Fruit fly (Drosophila melanogaster) whole organism, embryonic: ENCODE data around the gene Pgant7.

Experiments
- Atf3 ChIP-seq: fragments of 200-800 bp; sonication (Bioruptor generic); optimal IDR thresholded peaks from 3 replicates; lab custom pipeline; 2016; ENCODE audit warnings: missing biosample characterization, missing genetic modification characterization
- B-H1 ChIP-seq: fragments of 200-800 bp; sonication (Bioruptor generic); IDR thresholded peaks from 3 replicates; pipeline ENCODE4 v1.3.6; 2022; ENCODE audit warnings: missing biosample characterization, missing genetic modification characterization
- Blimp-1 ChIP-seq: fragments of 200-800 bp; sonication (Bioruptor generic); optimal IDR thresholded peaks from 3 replicates; lab custom pipeline; 2018; ENCODE audit warnings: missing biosample characterization, missing genetic modification characterization, mild to moderate bottlenecking, moderate library complexity, missing genetic modification reagents
- CG10147 ChIP-seq: fragments of 200-800 bp; sonication (Bioruptor generic); optimal IDR thresholded peaks from 2 replicates; lab custom pipeline; 2019; ENCODE audit warnings: missing biosample characterization, mild to moderate bottlenecking, missing genetic modification characterization, moderate library complexity
- CG10274 ChIP-seq: fragments of 200-800 bp; sonication (Bioruptor generic); optimal IDR thresholded peaks from 3 replicates; lab custom pipeline; 2017; ENCODE audit warnings: missing biosample characterization, mild to moderate bottlenecking, missing genetic modification characterization
- CG10543 ChIP-seq: fragments of 200-800 bp; sonication (Bioruptor generic); optimal IDR thresholded peaks from 3 replicates; lab custom pipeline; 2017; ENCODE audit warnings: missing biosample characterization, mild to moderate bottlenecking, missing genetic modification characterization, moderate library complexity
- CG12299 ChIP-seq: fragments of 200-800 bp; sonication (Bioruptor generic); optimal IDR thresholded peaks from 2 replicates; lab custom pipeline; 2018; ENCODE audit warnings: missing biosample characterization, mild to moderate bottlenecking, missing genetic modification characterization
- CG12744 ChIP-seq: fragments of 200-800 bp; sonication (Bioruptor generic); optimal IDR thresholded peaks from 2 replicates; lab custom pipeline; 2016; ENCODE audit warnings: missing biosample characterization, missing genetic modification characterization
- CG1647 ChIP-seq: fragments of 200-800 bp; sonication (Bioruptor generic); optimal IDR thresholded peaks from 3 replicates; lab custom pipeline; 2016; ENCODE audit warnings: missing biosample characterization, missing genetic modification characterization
- CG16779 ChIP-seq: fragments of 200-800 bp; sonication (Bioruptor generic); IDR thresholded peaks from 2 replicates; pipeline ENCODE4 v1.3.6; 2022; ENCODE audit warnings: missing biosample characterization, missing genetic modification characterization
- CG17328 ChIP-seq: fragments of 200-800 bp; sonication (Bioruptor generic); IDR thresholded peaks from 2 replicates; pipeline ENCODE4 v1.3.6; 2022; ENCODE audit warnings: missing biosample characterization, missing genetic modification characterization
- CG2120 ChIP-seq: fragments of 200-800 bp; sonication (Bioruptor generic); optimal IDR thresholded peaks from 3 replicates; lab custom pipeline; 2016; ENCODE audit warnings: missing biosample characterization, missing genetic modification characterization
- CG30431 ChIP-seq: fragments of 200-800 bp; sonication (Bioruptor generic); optimal IDR thresholded peaks from 2 replicates; lab custom pipeline; 2017; ENCODE audit warnings: missing biosample characterization, missing genetic modification characterization
- CG34422 ChIP-seq: fragments of 200-800 bp; sonication (Bioruptor generic); IDR thresholded peaks from 3 replicates; pipeline ENCODE4 v1.3.6; 2022; ENCODE audit warnings: missing biosample characterization, missing genetic modification characterization
- CG4360 ChIP-seq: fragments of 200-800 bp; sonication (Bioruptor generic); IDR thresholded peaks from 2 replicates; pipeline ENCODE4 v1.3.6; 2022; ENCODE audit warnings: missing biosample characterization, missing genetic modification characterization
- CG6254 ChIP-seq: fragments of 200-800 bp; sonication (Bioruptor generic); optimal IDR thresholded peaks from 3 replicates; lab custom pipeline; 2017; ENCODE audit warnings: mild to moderate bottlenecking, missing biosample characterization, missing genetic modification reagents, missing genetic modification characterization
- CG6689 ChIP-seq: fragments of 200-800 bp; sonication (Bioruptor generic); IDR thresholded peaks from 2 replicates; pipeline ENCODE4 v1.3.6; 2022; ENCODE audit warnings: missing biosample characterization, missing genetic modification characterization
- CG7987 ChIP-seq: fragments of 200-800 bp; sonication (Bioruptor generic); optimal IDR thresholded peaks from 2 replicates; lab custom pipeline; 2018; ENCODE audit warnings: missing biosample characterization, mild to moderate bottlenecking, missing genetic modification characterization, moderate library complexity
- CG8359 ChIP-seq: fragments of 200-800 bp; sonication (Bioruptor generic); optimal IDR thresholded peaks from 2 replicates; lab custom pipeline; 2017; ENCODE audit warnings: missing biosample characterization, mild to moderate bottlenecking, missing genetic modification characterization, borderline replicate concordance
- CoRest ChIP-seq: fragments of 200-800 bp; sonication (Bioruptor generic); optimal IDR thresholded peaks from 3 replicates; lab custom pipeline; 2018; ENCODE audit warnings: missing biosample characterization, mild to moderate bottlenecking, missing genetic modification characterization, moderate library complexity
- D ChIP-seq, 2 experiments: fragments of 200-800 bp in 1 of 2; fragments of >200 bp in 1 of 2; sonication (Bioruptor generic) in 1 of 2; optimal IDR thresholded peaks; 2 replicates in 1 of 2; 3 replicates in 1 of 2; lab custom pipeline; 2017; ENCODE audit warnings: mild to moderate bottlenecking in 1 of 2, missing biosample characterization in 1 of 2, missing genetic modification characterization in 1 of 2, missing genetic modification reagents in 1 of 2
- D19A ChIP-seq: fragments of 200-800 bp; optimal IDR thresholded peaks from 3 replicates; lab custom pipeline; 2019; ENCODE audit warnings: missing biosample characterization, mild to moderate bottlenecking, missing genetic modification characterization, moderate library complexity
- Dip3 ChIP-seq: fragments of 200-800 bp; sonication (Bioruptor generic); optimal IDR thresholded peaks from 3 replicates; lab custom pipeline; 2016; ENCODE audit warnings: missing biosample characterization, missing genetic modification characterization
- HmgD ChIP-seq: fragments of 200-800 bp; sonication (Bioruptor generic); optimal IDR thresholded peaks from 3 replicates; lab custom pipeline; 2016; ENCODE audit warnings: missing biosample characterization, missing genetic modification characterization
- Hr51 ChIP-seq, 2 experiments: fragments of 200-800 bp; sonication (Bioruptor generic); optimal IDR thresholded peaks; 2 replicates in 1 of 2; 3 replicates in 1 of 2; lab custom pipeline; 2016 to 2018; ENCODE audit warnings: missing biosample characterization in 2 of 2, missing genetic modification characterization in 2 of 2, mild to moderate bottlenecking in 1 of 2, moderate library complexity in 1 of 2
- Max ChIP-seq: fragments of 200-800 bp; sonication (Bioruptor generic); optimal IDR thresholded peaks from 2 replicates; lab custom pipeline; 2016; ENCODE audit warnings: missing biosample characterization, mild to moderate bottlenecking, missing genetic modification characterization
- Med ChIP-seq: fragments of 200-800 bp; sonication (Bioruptor generic); peaks from one replicate; lab custom pipeline; 2016; ENCODE audit warnings: missing biosample characterization, missing genetic modification characterization, mild to moderate bottlenecking, inconsistent platforms, moderate library complexity
- Myb ChIP-seq: fragments of 200-800 bp; sonication (Bioruptor generic); optimal IDR thresholded peaks from 2 replicates; lab custom pipeline; 2016; ENCODE audit warnings: missing biosample characterization, missing genetic modification characterization
- Nf-YC ChIP-seq: fragments of 200-800 bp; optimal IDR thresholded peaks from 3 replicates; lab custom pipeline; 2019; ENCODE audit warnings: missing biosample characterization, mild to moderate bottlenecking, missing genetic modification characterization, moderate library complexity
- Side ChIP-seq: fragments of 200-800 bp; sonication (Bioruptor generic); optimal IDR thresholded peaks from 2 replicates; lab custom pipeline; 2016; ENCODE audit warnings: missing biosample characterization, missing genetic modification characterization
- Sry-δ ChIP-seq: fragments of 200-800 bp; sonication (Bioruptor generic); optimal IDR thresholded peaks from 2 replicates; lab custom pipeline; 2016; ENCODE audit warnings: missing biosample characterization, missing genetic modification characterization
- Stat92E ChIP-seq, 3 experiments: fragments of >200 bp in 2 of 3; fragments of 200-800 bp in 1 of 3; sonication (Bioruptor generic) in 1 of 3; optimal IDR thresholded peaks; 2 replicates each; lab custom pipeline; 2017 to 2019; ENCODE audit warnings: missing biosample characterization in 3 of 3, missing genetic modification characterization in 3 of 3, mild to moderate bottlenecking in 1 of 3, moderate library complexity in 1 of 3
- Vsx1 ChIP-seq: fragments of 200-800 bp; sonication (Bioruptor generic); optimal IDR thresholded peaks from 2 replicates; lab custom pipeline; 2017; ENCODE audit warnings: missing biosample characterization, mild to moderate bottlenecking, missing genetic modification characterization, missing genetic modification reagents
- ara ChIP-seq: fragments of 200-800 bp; sonication (Bioruptor generic); IDR thresholded peaks from 2 replicates; pipeline ENCODE4 v1.3.6; 2022; ENCODE audit warnings: missing biosample characterization, missing genetic modification characterization
- bab2 ChIP-seq: fragments of 200-800 bp; sonication (Bioruptor generic); optimal IDR thresholded peaks from 2 replicates; lab custom pipeline; 2016; ENCODE audit warnings: missing biosample characterization, missing genetic modification characterization
- crc ChIP-seq: fragments of 200-800 bp; sonication (Bioruptor generic); optimal IDR thresholded peaks from 2 replicates; lab custom pipeline; 2016; ENCODE audit warnings: missing biosample characterization, missing genetic modification characterization
- dan ChIP-seq: fragments of 200-800 bp; sonication (Bioruptor generic); IDR thresholded peaks from 2 replicates; pipeline ENCODE4 v1.3.6; 2022; ENCODE audit warnings: missing biosample characterization, missing genetic modification characterization
- grau ChIP-seq: fragments of 200-800 bp; optimal IDR thresholded peaks from 3 replicates; lab custom pipeline; 2019; ENCODE audit warnings: missing biosample characterization, mild to moderate bottlenecking, missing genetic modification characterization, moderate library complexity
- kah ChIP-seq: fragments of 200-800 bp; sonication (Bioruptor generic); optimal IDR thresholded peaks from 2 replicates; lab custom pipeline; 2018; ENCODE audit warnings: missing biosample characterization, mild to moderate bottlenecking, missing genetic modification characterization
- kay ChIP-seq: fragments of 200-800 bp; sonication (Bioruptor generic); optimal IDR thresholded peaks from 2 replicates; lab custom pipeline; 2016; ENCODE audit warnings: missing biosample characterization, missing genetic modification characterization
- lmd ChIP-seq: fragments of 200-800 bp; sonication (Bioruptor generic); IDR thresholded peaks from 2 replicates; pipeline ENCODE4 v1.3.6; 2022; ENCODE audit warnings: missing biosample characterization, missing genetic modification characterization
- nerfin-2 ChIP-seq: fragments of 200-800 bp; sonication (Bioruptor generic); IDR thresholded peaks from 2 replicates; pipeline ENCODE4 v1.3.6; 2022; ENCODE audit warnings: missing biosample characterization, missing genetic modification characterization; ENCODE audit not compliant: partially characterized antibody
- pho ChIP-seq: fragments of 200-800 bp; sonication (Bioruptor generic); optimal IDR thresholded peaks from 2 replicates; lab custom pipeline; 2016; ENCODE audit warnings: missing biosample characterization, missing genetic modification characterization
- pros ChIP-seq: fragments of 200-800 bp; sonication (Bioruptor generic); optimal IDR thresholded peaks from 3 replicates; lab custom pipeline; 2019; ENCODE audit warnings: missing biosample characterization, mild to moderate bottlenecking, missing genetic modification characterization, moderate library complexity
- pzg ChIP-seq: fragments of 200-800 bp; sonication (Bioruptor generic); optimal IDR thresholded peaks from 3 replicates; lab custom pipeline; 2018; ENCODE audit warnings: missing biosample characterization, mild to moderate bottlenecking, missing genetic modification characterization, moderate library complexity
- sob ChIP-seq: fragments of 200-800 bp; sonication (Bioruptor generic); IDR thresholded peaks from 2 replicates; pipeline ENCODE4 v1.3.6; 2022; ENCODE audit warnings: missing biosample characterization, missing genetic modification characterization
- sqz ChIP-seq: fragments of 200-800 bp; sonication (Bioruptor generic); optimal IDR thresholded peaks from 3 replicates; lab custom pipeline; 2018; ENCODE audit warnings: missing biosample characterization, mild to moderate bottlenecking, missing genetic modification characterization
- unc-4 ChIP-seq: fragments of 200-800 bp; sonication (Bioruptor generic); IDR thresholded peaks from 2 replicates; pipeline ENCODE4 v1.3.6; 2022; ENCODE audit warnings: missing biosample characterization, missing genetic modification characterization; ENCODE audit not compliant: partially characterized antibody
- zen ChIP-seq: fragments of 200-800 bp; sonication (Bioruptor generic); optimal IDR thresholded peaks from 3 replicates; lab custom pipeline; 2018; ENCODE audit warnings: missing biosample characterization, mild to moderate bottlenecking, missing genetic modification characterization, moderate library complexity
- zfh2 ChIP-seq: fragments of 200-800 bp; sonication (Bioruptor generic); optimal IDR thresholded peaks from 2 replicates; lab custom pipeline; 2016; ENCODE audit warnings: missing biosample characterization, missing genetic modification characterization

The Pgant7 gene

DNA sequence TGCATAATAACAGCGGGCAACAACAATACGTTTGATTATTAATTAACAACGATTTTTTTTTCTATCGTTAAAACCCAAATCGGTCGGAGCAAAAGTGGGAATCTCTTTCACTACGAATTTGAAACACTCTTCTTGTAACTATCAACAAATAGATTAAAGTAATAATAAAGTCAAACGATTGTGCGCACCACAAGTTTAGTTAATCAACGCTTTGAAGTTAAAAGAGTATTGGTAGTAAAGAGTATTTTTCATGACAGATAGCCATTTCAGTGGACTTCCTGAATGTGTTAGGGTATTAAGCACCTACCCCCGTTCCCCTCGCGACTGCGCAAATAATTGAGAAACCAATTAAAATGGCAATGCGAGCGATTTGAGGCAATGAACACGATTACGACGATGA, 47.0 kb upstream of the Pgant7 start (continued):
- TF ChIP-seq unc-4 (GFP tag; lab: Robert Waterston, UW) (no peak), kay (GFP tag; lab: Kevin White, UChicago) (peak; percentile 52), B-H1 (GFP tag; lab: Robert Waterston, UW) (peak; percentile 77), CG34422 (peak; percentile 79), Med (peak; percentile 97), HmgD (GFP tag; lab: Kevin White, UChicago) (no peak), CG6254 (GFP tag; lab: Kevin White, UChicago) (no peak), sob (GFP tag; lab: Robert Waterston, UW) (peak; percentile 90), D19A (tag; lab: Kevin White, UChicago) (peak; percentile 97), CG16779 (GFP tag; lab: Robert Waterston, UW) (peak; percentile 54; the same call in 1 of the 2 replicates), Nf-YC (peak; percentile 66), Vsx1 (GFP tag; lab: Kevin White, UChicago) (peak; percentile 50), CG10543 (GFP tag; lab: Kevin White, UChicago) (peak; percentile 64), CG10147 (GFP tag; lab: Kevin White, UChicago) (peak; percentile 72), dan (GFP tag; lab: Robert Waterston, UW) (no peak), CoRest (tag; lab: Kevin White, UChicago) (peak; percentile 87), kah (peak; percentile 34), CG6689 (GFP tag; lab: Robert Waterston, UW) (peak; percentile 86), Myb (GFP tag; lab: Kevin White, UChicago) (peak; percentile 57), pzg (GFP tag; lab: Kevin White, UChicago) (no peak), zen (tag; lab: Kevin White, UChicago) (peak; percentile 18), zfh2 (GFP tag; lab: Kevin White, UChicago) (peak; percentile 76), bab2 (GFP tag; lab: Kevin White, UChicago) (peak; percentile 75), D (optimal IDR thresholded peaks at IDR 0.05; lab: Kevin White, UChicago) (no peak), D (GFP tag; optimal IDR thresholded peaks at IDR 0.05; lab: Kevin White, UChicago) (peak; percentile 50), CG1647 (peak; percentile 71), pros (no peak), crc (GFP tag; lab: Kevin White, UChicago) (peak; percentile 50), CG2120 (GFP tag; lab: Kevin White, UChicago) (peak; percentile 88), ara (GFP tag; lab: Robert Waterston, UW) (peak; percentile 83), grau (tag; lab: Kevin White, UChicago) (peak; percentile 85), Sry-δ (GFP tag; lab: Kevin White, UChicago) (peak; percentile 27), Stat92E (GFP tag; optimal IDR thresholded peaks at IDR 0.05; lab: Kevin White, UChicago) (no peak), CG7987 (GFP tag; lab: Kevin White, UChicago) (peak; percentile 46), Side (GFP tag; lab: Kevin White, UChicago) (peak; percentile 66), pho (peak; percentile 67), sqz (GFP tag; lab: Kevin White, UChicago) (peak; percentile 68), Max (GFP tag; lab: Kevin White, UChicago) (peak; percentile 48), CG17328 (GFP tag; lab: Robert Waterston, UW) (peak; percentile 73), lmd (GFP tag; lab: Robert Waterston, UW) (peak; percentile 89), Blimp-1 (GFP tag; lab: Kevin White, UChicago) (peak; percentile 52), CG30431 (peak; percentile 26), CG12299 (tag; lab: Kevin White, UChicago) (peak; percentile 65), Atf3 (GFP tag; lab: Kevin White, UChicago) (peak; percentile 52), CG4360 (0 out of 2 replicates have a peak, but pooled peaks have one; percentile 17), CG10274 (GFP tag; lab: Kevin White, UChicago) (peak; percentile 55), CG12744 (GFP tag; lab: Kevin White, UChicago) (peak; percentile 58), Hr51 (GFP tag; optimal IDR thresholded peaks at IDR 0.05; lab: Kevin White, UChicago) (peak; percentile 46 to 88), CG8359 (GFP tag; lab: Kevin White, UChicago) (no peak), Dip3 (GFP tag; lab: Kevin White, UChicago) (peak; percentile 75), nerfin-2 (GFP tag; lab: Robert Waterston, UW) (no peak)
